Fruit fly (Drosophila melanogaster) whole organism: ENCODE data around the gene CG14275.

ENCODE experiments used
- pan ChIP-seq: fragments of >200 bp; optimal IDR thresholded peaks from 2 replicates; lab custom pipeline; 2017
- usp ChIP-seq: fragments of >200 bp; optimal IDR thresholded peaks from 2 replicates; lab custom pipeline; 2017; ENCODE audit warnings: missing biosample characterization, missing genetic modification characterization, mixed read lengths

dm6 chr2L:8338039-8338438 lies 10.8 kb downstream of the CG14275 start, which contains the start of gene witty:
- TF ChIP-seq pan: no peak
- TF ChIP-seq usp: no peak
